Fruit fly (Drosophila melanogaster): Measurements from ENCODE around the gene Jon99Fi.
A peak's percentile ranks its signal among the peaks of the same experiment; 100 is the strongest.

Jon99Fi gene

DNA sequence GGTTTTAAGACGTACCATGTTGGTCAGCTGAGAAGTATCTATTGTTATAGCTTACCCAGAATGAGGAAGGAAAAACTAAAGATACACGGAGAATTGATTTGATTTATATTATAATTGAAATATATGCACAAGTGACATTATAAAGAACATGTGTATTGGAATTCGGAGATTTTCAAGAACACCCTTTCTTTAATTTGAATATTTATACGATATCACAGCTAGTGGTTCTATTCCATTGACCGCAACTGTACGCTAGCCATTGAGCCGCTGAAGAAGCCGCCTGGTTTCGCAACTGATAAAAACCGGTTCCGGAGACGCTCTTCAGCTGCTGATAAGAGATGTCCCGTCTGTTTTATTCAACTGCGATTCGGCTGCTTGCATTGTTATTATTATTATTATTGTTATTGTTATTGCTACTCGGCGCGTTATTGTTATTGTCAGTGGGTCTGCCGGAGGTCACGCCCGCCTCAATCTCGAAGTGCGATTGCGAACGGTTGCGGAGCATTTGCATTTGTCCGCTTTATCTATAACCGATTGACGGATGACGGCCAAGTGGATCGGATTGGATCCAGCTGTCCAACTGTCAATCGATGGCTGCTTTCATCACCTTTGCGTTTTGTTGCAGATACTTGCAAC lies 27.0 kb upstream of the Jon99Fi start (continued):
- TF ChIP-seq cg (GFP tag; optimal IDR thresholded peaks at IDR 0.05) (no peak), CG32532 (GFP tag; IDR thresholded peaks at IDR 0.05) (no peak), Optix (GFP tag; IDR thresholded peaks at IDR 0.05) (no peak), CG11696 (GFP tag; IDR thresholded peaks at IDR 0.05) (peak; percentile 89), cwo (GFP tag; optimal IDR thresholded peaks at IDR 0.05) (no peak), Side (GFP tag; optimal IDR thresholded peaks at IDR 0.05) (no peak), scrt (GFP tag; optimal IDR thresholded peaks at IDR 0.05) (no peak), BEAF-32 (GFP tag; optimal IDR thresholded peaks at IDR 0.05) (no peak), CG11504 (tag; optimal IDR thresholded peaks at IDR 0.05) (peak; percentile 59), CG14014 (GFP tag; IDR thresholded peaks at IDR 0.05) (no peak), CG15479 (GFP tag; optimal IDR thresholded peaks at IDR 0.05) (peak; percentile 21), CG15073 (GFP tag; optimal IDR thresholded peaks at IDR 0.05) (no peak), MBD-R2 (GFP tag; IDR thresholded peaks at IDR 0.05) (no peak), CG6683 (GFP tag; optimal IDR thresholded peaks at IDR 0.05) (no peak), pum (GFP tag; optimal IDR thresholded peaks at IDR 0.05) (no peak), ara (GFP tag; IDR thresholded peaks at IDR 0.05) (no peak), Lim3 (GFP tag; IDR thresholded peaks at IDR 0.05) (no peak), Mad (GFP tag; optimal IDR thresholded peaks at IDR 0.05) (no peak), Meics (GFP tag; optimal IDR thresholded peaks at IDR 0.05) (peak; percentile 33), CG2712 (tag; optimal IDR thresholded peaks at IDR 0.05) (peak; percentile 39), dmrt11E (tag; optimal IDR thresholded peaks at IDR 0.05) (peak; percentile 32), gro (GFP tag; optimal IDR thresholded peaks at IDR 0.05) (no peak), CG12155 (GFP tag; optimal IDR thresholded peaks at IDR 0.05) (no peak), NFAT (GFP tag; IDR thresholded peaks at IDR 0.05) (no peak), CG1603 (tag; optimal IDR thresholded peaks at IDR 0.05) (peak; percentile 39), tio (GFP tag; optimal IDR thresholded peaks at IDR 0.05) (no peak), unc-4 (GFP tag; IDR thresholded peaks at IDR 0.05; ENCODE audit: partially characterized antibody) (no peak), Xbp1 (GFP tag; optimal IDR thresholded peaks at IDR 0.05) (peak; percentile 19), tgo (GFP tag; IDR thresholded peaks at IDR 0.05) (peak; percentile 24; the same call in 1 of the 3 replicates), onecut (GFP tag; IDR thresholded peaks at IDR 0.05) (no peak), GATAe (GFP tag; conservative IDR thresholded peaks at IDR 0.05) (no peak), CG16779 (GFP tag; IDR thresholded peaks at IDR 0.05) (no peak), kay (GFP tag; optimal IDR thresholded peaks at IDR 0.05) (no peak), CG5180 (GFP tag; optimal IDR thresholded peaks at IDR 0.05) (no peak), CG34224 (GFP tag; IDR thresholded peaks at IDR 0.05; ENCODE audit: partially characterized antibody) (no peak), chm (GFP tag; IDR thresholded peaks at IDR 0.05) (no peak), CG6689 (GFP tag; IDR thresholded peaks at IDR 0.05) (0 out of 2 replicates have a peak, but pooled peaks have one; percentile 37), CG10979 (tag; optimal IDR thresholded peaks at IDR 0.05) (peak; percentile 26), fd64A (GFP tag; optimal IDR thresholded peaks at IDR 0.05) (no peak), pnt (GFP tag; optimal IDR thresholded peaks at IDR 0.05) (no peak), corto (GFP tag; optimal IDR thresholded peaks at IDR 0.05) (no peak), CG10654 (GFP tag; optimal IDR thresholded peaks at IDR 0.05) (no peak), CG1529 (GFP tag; optimal IDR thresholded peaks at IDR 0.05) (no peak), CG11093 (GFP tag; IDR thresholded peaks at IDR 0.05) (no peak), CG13775 (GFP tag; optimal IDR thresholded peaks at IDR 0.05) (no peak), NC2β (GFP tag; optimal IDR thresholded peaks at IDR 0.05) (no peak), Dfd (GFP tag; optimal IDR thresholded peaks at IDR 0.05) (no peak), Hmr (GFP tag; optimal IDR thresholded peaks at IDR 0.05) (peak; percentile 4), ERR (GFP tag; optimal IDR thresholded peaks at IDR 0.05) (no peak), tx (GFP tag; optimal IDR thresholded peaks at IDR 0.05) (no peak), ssp (GFP tag; IDR thresholded peaks at IDR 0.05) (no peak)
